Fruit fly (Drosophila melanogaster): Measurements from ENCODE around the gene CG43694.
A peak's percentile ranks its signal among the peaks of the same experiment; 100 is the strongest.

Gene CG43694

dm6 chr3R:23398979-23399378, 26.9 kb downstream of the CG43694 start:
- TF ChIP-seq Gug (GFP tag; IDR thresholded peaks at IDR 0.05), result peak; percentile 14; the same call in 1 of the 2 replicates
- TF ChIP-seq dsx (GFP tag; optimal IDR thresholded peaks at IDR 0.05; ENCODE audit: poor library complexity, severe bottlenecking), result no peak
- peak; percentile 3 for TF ChIP-seq net (GFP tag; optimal IDR thresholded peaks at IDR 0.05)
- TF ChIP-seq CG11294 (GFP tag; IDR thresholded peaks at IDR 0.05), result peak; percentile 51; the same call in 1 of the 2 replicates
- peak; percentile 59 for TF ChIP-seq CG32006 (GFP tag; optimal IDR thresholded peaks at IDR 0.05)
- no peak for TF ChIP-seq CG8319 (GFP tag; optimal IDR thresholded peaks at IDR 0.05)
- TF ChIP-seq CG6276 (GFP tag; optimal IDR thresholded peaks at IDR 0.05), result peak; percentile 30
- peak; percentile 83 for TF ChIP-seq eg (GFP tag; IDR thresholded peaks at IDR 0.05)
- TF ChIP-seq dac (GFP tag; optimal IDR thresholded peaks at IDR 0.05), result no peak
- TF ChIP-seq Hr39 (GFP tag; optimal IDR thresholded peaks at IDR 0.05), result peak; percentile 2
- peak; percentile 24 for TF ChIP-seq OdsH (GFP tag; optimal IDR thresholded peaks at IDR 0.05)
- peak; percentile 9 for TF ChIP-seq acj6 (GFP tag; optimal IDR thresholded peaks at IDR 0.05)
- no peak for TF ChIP-seq Ets21C (GFP tag; optimal IDR thresholded peaks at IDR 0.05)
- TF ChIP-seq Eip93F (GFP tag; optimal IDR thresholded peaks at IDR 0.05), result no peak
- TF ChIP-seq CG8119 (GFP tag; IDR thresholded peaks at IDR 0.05), result peak; percentile 73
- TF ChIP-seq CG4318 (GFP tag; optimal IDR thresholded peaks at IDR 0.05), result peak; percentile 11
- TF ChIP-seq Sox102F (GFP tag; optimal IDR thresholded peaks at IDR 0.05), result no peak
- TF ChIP-seq CG9139 (GFP tag; optimal IDR thresholded peaks at IDR 0.05), result no peak
- peak; percentile 70 for TF ChIP-seq Hr4 (GFP tag; optimal IDR thresholded peaks at IDR 0.05)
- peak; percentile 64; the same call in 2 of the 3 replicates for TF ChIP-seq CG6163 (GFP tag; IDR thresholded peaks at IDR 0.05)
- TF ChIP-seq CG15336 (GFP tag; IDR thresholded peaks at IDR 0.05), result peak; percentile 68
- TF ChIP-seq CG10631 (GFP tag; optimal IDR thresholded peaks at IDR 0.05), result no peak
- no peak for TF ChIP-seq CG6854 (GFP tag; optimal IDR thresholded peaks at IDR 0.05)
- TF ChIP-seq salr (GFP tag; optimal IDR thresholded peaks at IDR 0.05), result no peak
- TF ChIP-seq CG7368 (GFP tag; optimal IDR thresholded peaks at IDR 0.05), result no peak
- peak; percentile 15 for TF ChIP-seq pdm3 (GFP tag; optimal IDR thresholded peaks at IDR 0.05)
- peak; percentile 6 for TF ChIP-seq Lpt (GFP tag; optimal IDR thresholded peaks at IDR 0.05)
- peak; percentile 67 for TF ChIP-seq Eip78C (GFP tag)

dm6 chr3R:23396548-23397294, 29.1 kb downstream of the CG43694 start:
- TF ChIP-seq Ets21C (GFP tag; optimal IDR thresholded peaks at IDR 0.05) (no peak), eg (GFP tag; IDR thresholded peaks at IDR 0.05) (peak; percentile 42; the same call in 1 of the 3 replicates), cyc (GFP tag; optimal IDR thresholded peaks at IDR 0.05) (no peak), Gug (GFP tag; IDR thresholded peaks at IDR 0.05) (no peak), topi (GFP tag; optimal IDR thresholded peaks at IDR 0.05) (no peak), CG10631 (GFP tag; optimal IDR thresholded peaks at IDR 0.05) (peak; percentile 18), Lpt (GFP tag; optimal IDR thresholded peaks at IDR 0.05) (peak; percentile 19), Eip78C (GFP tag) (peak; percentile 63), achi (GFP tag; optimal IDR thresholded peaks at IDR 0.05) (peak; percentile 2), CG6276 (GFP tag; optimal IDR thresholded peaks at IDR 0.05) (peak; percentile 55), CG8119 (GFP tag; IDR thresholded peaks at IDR 0.05) (peak; percentile 77), CG4318 (GFP tag; optimal IDR thresholded peaks at IDR 0.05) (peak; percentile 19), CG7368 (GFP tag; optimal IDR thresholded peaks at IDR 0.05) (no peak), OdsH (GFP tag; optimal IDR thresholded peaks at IDR 0.05) (peak; percentile 4), Hr4 (GFP tag; optimal IDR thresholded peaks at IDR 0.05) (peak; percentile 39), CG1621 (tag; optimal IDR thresholded peaks at IDR 0.05) (no peak), CG6163 (GFP tag; IDR thresholded peaks at IDR 0.05) (0 out of 3 replicates have a peak, but pooled peaks have one; percentile 42), CG32006 (GFP tag; optimal IDR thresholded peaks at IDR 0.05) (peak; percentile 63), salr (GFP tag; optimal IDR thresholded peaks at IDR 0.05) (no peak), CG15336 (GFP tag; IDR thresholded peaks at IDR 0.05) (peak; percentile 69)

dm6 chr3R:23395720-23396119, 30.1 kb downstream of the CG43694 start:
- TF ChIP-seq vri (GFP tag; optimal IDR thresholded peaks at IDR 0.05) (no peak), Met (GFP tag; optimal IDR thresholded peaks at IDR 0.05) (no peak), pdm3 (GFP tag; optimal IDR thresholded peaks at IDR 0.05) (peak; percentile 35), Lpt (GFP tag; optimal IDR thresholded peaks at IDR 0.05) (peak; percentile 60), dac (GFP tag; optimal IDR thresholded peaks at IDR 0.05) (peak; percentile 61), dsx (GFP tag; optimal IDR thresholded peaks at IDR 0.05; ENCODE audit: poor library complexity, severe bottlenecking) (no peak), fkh (GFP tag; optimal IDR thresholded peaks at IDR 0.05) (no peak), CG31627 (GFP tag; optimal IDR thresholded peaks at IDR 0.05) (no peak), CG6792 (GFP tag; optimal IDR thresholded peaks at IDR 0.05) (no peak), CG16779 (tag; optimal IDR thresholded peaks at IDR 0.05) (no peak), acj6 (GFP tag; optimal IDR thresholded peaks at IDR 0.05) (peak; percentile 3), fd59A (GFP tag; optimal IDR thresholded peaks at IDR 0.05) (no peak), CG8632 (GFP tag; optimal IDR thresholded peaks at IDR 0.05) (no peak), CG34406 (GFP tag; optimal IDR thresholded peaks at IDR 0.05) (no peak), cyc (GFP tag; optimal IDR thresholded peaks at IDR 0.05) (no peak), CG3919 (GFP tag; optimal IDR thresholded peaks at IDR 0.05) (peak; percentile 43), CG6854 (GFP tag; optimal IDR thresholded peaks at IDR 0.05) (no peak), Sox102F (GFP tag; optimal IDR thresholded peaks at IDR 0.05) (no peak), Sox14 (GFP tag; optimal IDR thresholded peaks at IDR 0.05) (peak; percentile 33), eg (GFP tag; IDR thresholded peaks at IDR 0.05) (peak; percentile 80), CG10669 (GFP tag; optimal IDR thresholded peaks at IDR 0.05) (no peak), fd85E (GFP tag; optimal IDR thresholded peaks at IDR 0.05) (no peak)

All from whole organism, prepupa.